Worm (Caenorhabditis elegans) whole organism, L3 larva: Measurements from ENCODE around the gene C39D10.7.
A peak's percentile ranks its signal among the peaks of the same experiment; 100 is the strongest.

Experiments
- ceh-82 ChIP-seq: fragments of 150-350 bp; optimal IDR thresholded peaks from 2 replicates; lab custom pipeline; 2014; ENCODE audit warnings: missing biosample characterization, missing genetic modification characterization
- elt-2 ChIP-seq: sonication (generic microtip); optimal IDR thresholded peaks from 2 replicates; lab custom pipeline; 2016; ENCODE audit warnings: missing genetic modification reagents, mild to moderate bottlenecking, missing genetic modification characterization, missing compliant biosample characterization
- nhr-11 ChIP-seq: fragments of 150-350 bp; optimal IDR thresholded peaks from 2 replicates; lab custom pipeline; 2014; ENCODE audit warnings: missing biosample characterization, missing genetic modification characterization
- snpc-4 ChIP-seq: fragments of 150-350 bp; optimal IDR thresholded peaks from 2 replicates; lab custom pipeline; 2014; ENCODE audit warnings: missing biosample characterization, missing genetic modification characterization

- TF ChIP-seq elt-2 (tag; lab: Kevin White, UChicago) (peak; percentile 86), nhr-11 (tag; lab: Kevin White, UChicago) (no peak), snpc-4 (tag; lab: Kevin White, UChicago) (no peak), ceh-82 (no peak)
These were observed 38.7 kb upstream of the C39D10.7 start for ce11 chrX:7952226-7953062.
